Fruit fly (Drosophila melanogaster) whole organism, prepupa: ENCODE results near the gene bin.

ENCODE experiments used
- CG10631 ChIP-seq: fragments of 200-800 bp; sonication (Bioruptor generic); optimal IDR thresholded peaks from 2 replicates; lab custom pipeline; 2016; ENCODE audit warnings: missing biosample characterization, missing genetic modification characterization
- CG11294 ChIP-seq: fragments of 200-800 bp; sonication (Bioruptor generic); IDR thresholded peaks from 2 replicates; pipeline ENCODE4 v1.3.6; 2022; ENCODE audit warnings: missing biosample characterization, missing genetic modification characterization
- CG11902 ChIP-seq: fragments of 200-800 bp; sonication (Bioruptor generic); optimal IDR thresholded peaks from 3 replicates; lab custom pipeline; 2016; ENCODE audit warnings: missing biosample characterization, missing genetic modification characterization
- CG15336 ChIP-seq: fragments of 200-800 bp; sonication (Bioruptor generic); IDR thresholded peaks from 2 replicates; pipeline ENCODE4 v1.3.6; 2022; ENCODE audit warnings: missing biosample characterization, missing genetic modification characterization
- CG1621 ChIP-seq: fragments of 200-800 bp; sonication (Bioruptor generic); optimal IDR thresholded peaks from 3 replicates; lab custom pipeline; 2018; ENCODE audit warnings: missing biosample characterization, mild to moderate bottlenecking, missing genetic modification characterization
- CG3032 ChIP-seq: fragments of 200-800 bp; optimal IDR thresholded peaks from 2 replicates; lab custom pipeline; 2019; ENCODE audit warnings: missing biosample characterization, mild to moderate bottlenecking, missing genetic modification characterization, moderate library complexity
- CG31627 ChIP-seq: fragments of 200-800 bp; sonication (Bioruptor generic); optimal IDR thresholded peaks from 3 replicates; lab custom pipeline; 2016; ENCODE audit warnings: missing biosample characterization, missing genetic modification characterization
- CG34406 ChIP-seq: fragments of 200-800 bp; sonication (Bioruptor generic); optimal IDR thresholded peaks from 3 replicates; lab custom pipeline; 2016; ENCODE audit warnings: missing biosample characterization, missing genetic modification characterization
- CG4318 ChIP-seq: fragments of 200-800 bp; sonication (Bioruptor generic); optimal IDR thresholded peaks from 3 replicates; lab custom pipeline; 2017; ENCODE audit warnings: missing biosample characterization, mild to moderate bottlenecking, missing genetic modification characterization
- CG6163 ChIP-seq: fragments of 200-800 bp; sonication (Bioruptor generic); IDR thresholded peaks from 3 replicates; pipeline ENCODE4 v1.3.6; 2022; ENCODE audit warnings: missing biosample characterization, missing genetic modification characterization
- CG6276 ChIP-seq: fragments of 200-800 bp; sonication (Bioruptor generic); optimal IDR thresholded peaks from 2 replicates; lab custom pipeline; 2017; ENCODE audit warnings: missing biosample characterization, mild to moderate bottlenecking, missing genetic modification characterization
- CG6854 ChIP-seq: fragments of 200-800 bp; sonication (Bioruptor generic); optimal IDR thresholded peaks from 2 replicates; lab custom pipeline; 2017; ENCODE audit warnings: missing biosample characterization, mild to moderate bottlenecking, missing genetic modification characterization
- CG7368 ChIP-seq: fragments of 200-800 bp; sonication (Bioruptor generic); optimal IDR thresholded peaks from 3 replicates; lab custom pipeline; 2016; ENCODE audit warnings: missing biosample characterization, missing genetic modification characterization
- CG8119 ChIP-seq: fragments of 200-800 bp; sonication (Bioruptor generic); IDR thresholded peaks from 3 replicates; pipeline ENCODE4 v1.3.6; 2022; ENCODE audit warnings: missing biosample characterization, missing genetic modification characterization
- CG8319 ChIP-seq: fragments of 200-800 bp; sonication (Bioruptor generic); optimal IDR thresholded peaks from 3 replicates; lab custom pipeline; 2016; ENCODE audit warnings: missing biosample characterization, missing genetic modification characterization
- CG9139 ChIP-seq: fragments of 200-800 bp; sonication (Bioruptor generic); optimal IDR thresholded peaks from 3 replicates; lab custom pipeline; 2017; ENCODE audit warnings: missing biosample characterization, mild to moderate bottlenecking, missing genetic modification characterization
- Eip78C ChIP-seq: fragments of 200-800 bp; sonication (Bioruptor generic); peaks from one replicate; lab custom pipeline; 2016; ENCODE audit warnings: missing biosample characterization, missing genetic modification characterization
- Eip93F ChIP-seq: fragments of 200-800 bp; sonication (Bioruptor generic); optimal IDR thresholded peaks from 2 replicates; lab custom pipeline; 2016; ENCODE audit warnings: missing biosample characterization, mild to moderate bottlenecking, missing genetic modification characterization
- Ets21C ChIP-seq: fragments of 200-800 bp; sonication (Bioruptor generic); optimal IDR thresholded peaks from 3 replicates; lab custom pipeline; 2016; ENCODE audit warnings: missing biosample characterization, missing genetic modification characterization
- Ets96B ChIP-seq: fragments of 200-800 bp; optimal IDR thresholded peaks from 2 replicates; lab custom pipeline; 2019; ENCODE audit warnings: missing biosample characterization, mild to moderate bottlenecking, missing genetic modification characterization, moderate library complexity
- Gug ChIP-seq: fragments of 200-800 bp; sonication (Bioruptor generic); IDR thresholded peaks from 2 replicates; pipeline ENCODE4 v1.3.6; 2022; ENCODE audit warnings: missing biosample characterization, missing genetic modification characterization
- Hr38 ChIP-seq: sonication (Bioruptor generic); optimal IDR thresholded peaks from 2 replicates; lab custom pipeline; 2016; ENCODE audit warnings: missing biosample characterization, missing genetic modification characterization
- Hr39 ChIP-seq: fragments of 200-800 bp; sonication (Bioruptor generic); optimal IDR thresholded peaks from 2 replicates; lab custom pipeline; 2016; ENCODE audit warnings: missing biosample characterization, missing genetic modification characterization
- Hr4 ChIP-seq: fragments of 200-800 bp; sonication (Bioruptor generic); optimal IDR thresholded peaks from 3 replicates; lab custom pipeline; 2016; ENCODE audit warnings: missing biosample characterization, missing genetic modification characterization
- Lpt ChIP-seq: fragments of 200-800 bp; sonication (Bioruptor generic); optimal IDR thresholded peaks from 3 replicates; lab custom pipeline; 2016; ENCODE audit warnings: missing biosample characterization, missing genetic modification characterization
- OdsH ChIP-seq: fragments of 200-800 bp; sonication (Bioruptor generic); optimal IDR thresholded peaks from 3 replicates; lab custom pipeline; 2016; ENCODE audit warnings: missing biosample characterization, missing genetic modification characterization
- Smox ChIP-seq: fragments of 200-800 bp; sonication (Bioruptor generic); optimal IDR thresholded peaks from 3 replicates; lab custom pipeline; 2016; ENCODE audit warnings: missing biosample characterization, missing genetic modification characterization
- Sox102F ChIP-seq: fragments of 200-800 bp; sonication (Bioruptor generic); optimal IDR thresholded peaks from 2 replicates; lab custom pipeline; 2016; ENCODE audit warnings: missing biosample characterization, mild to moderate bottlenecking, missing genetic modification characterization
- Sox14 ChIP-seq: fragments of 200-800 bp; sonication (Bioruptor generic); optimal IDR thresholded peaks from 3 replicates; lab custom pipeline; 2016; ENCODE audit warnings: missing biosample characterization, missing genetic modification characterization
- achi ChIP-seq: fragments of 200-800 bp; sonication (Bioruptor generic); optimal IDR thresholded peaks from 3 replicates; lab custom pipeline; 2016; ENCODE audit warnings: missing biosample characterization, missing genetic modification characterization
- acj6 ChIP-seq: fragments of 200-800 bp; sonication (Bioruptor generic); optimal IDR thresholded peaks from 3 replicates; lab custom pipeline; 2016; ENCODE audit warnings: missing biosample characterization, missing genetic modification characterization
- cyc ChIP-seq: fragments of 200-800 bp; sonication (Bioruptor generic); optimal IDR thresholded peaks from 3 replicates; lab custom pipeline; 2016; ENCODE audit warnings: missing biosample characterization, missing genetic modification characterization
- dsx ChIP-seq: fragments of 200-800 bp; optimal IDR thresholded peaks from 3 replicates; lab custom pipeline; 2019; ENCODE audit warnings: missing biosample characterization, mild to moderate bottlenecking, missing genetic modification characterization, moderate library complexity; ENCODE audit not compliant: poor library complexity, severe bottlenecking
- eg ChIP-seq: fragments of 200-800 bp; sonication (Bioruptor generic); IDR thresholded peaks from 3 replicates; pipeline ENCODE4 v1.3.6; 2022; ENCODE audit warnings: missing biosample characterization, missing genetic modification characterization
- esn ChIP-seq: fragments of 200-800 bp; sonication (Bioruptor generic); optimal IDR thresholded peaks from 2 replicates; lab custom pipeline; 2016; ENCODE audit warnings: missing biosample characterization, mild to moderate bottlenecking, missing genetic modification characterization, moderate library complexity
- fd85E ChIP-seq: fragments of 200-800 bp; sonication (Bioruptor generic); optimal IDR thresholded peaks from 3 replicates; lab custom pipeline; 2016; ENCODE audit warnings: missing biosample characterization, missing genetic modification characterization
- fkh ChIP-seq: fragments of 200-800 bp; sonication (Bioruptor generic); optimal IDR thresholded peaks from 3 replicates; lab custom pipeline; 2017; ENCODE audit warnings: missing biosample characterization, mild to moderate bottlenecking, missing genetic modification characterization, moderate library complexity
- lz ChIP-seq: fragments of 200-800 bp; sonication (Bioruptor generic); optimal IDR thresholded peaks from 3 replicates; lab custom pipeline; 2016; ENCODE audit warnings: missing biosample characterization, missing genetic modification characterization
- net ChIP-seq: fragments of 200-800 bp; sonication (Bioruptor generic); optimal IDR thresholded peaks from 3 replicates; lab custom pipeline; 2016; ENCODE audit warnings: missing biosample characterization, missing genetic modification characterization
- pdm3 ChIP-seq: fragments of 200-800 bp; sonication (Bioruptor generic); optimal IDR thresholded peaks from 3 replicates; lab custom pipeline; 2016; ENCODE audit warnings: missing biosample characterization, missing genetic modification characterization
- salr ChIP-seq, 2 experiments: fragments of 200-800 bp; sonication (Bioruptor generic); optimal IDR thresholded peaks; 3 replicates each; lab custom pipeline; 2016 to 2018; ENCODE audit warnings: missing biosample characterization in 2 of 2, missing genetic modification characterization in 2 of 2, mild to moderate bottlenecking in 1 of 2
- spab ChIP-seq: fragments of 200-800 bp; sonication (Bioruptor generic); optimal IDR thresholded peaks from 2 replicates; lab custom pipeline; 2017; ENCODE audit warnings: missing biosample characterization, mild to moderate bottlenecking, missing genetic modification characterization, missing genetic modification reagents
- ss ChIP-seq, 2 experiments: fragments of 200-800 bp; sonication (Bioruptor generic); optimal IDR thresholded peaks; 2 replicates in 1 of 2; 3 replicates in 1 of 2; lab custom pipeline; 2017 to 2018; ENCODE audit warnings: mild to moderate bottlenecking in 2 of 2, missing biosample characterization in 2 of 2, missing genetic modification characterization in 2 of 2, moderate library complexity in 1 of 2
- svp ChIP-seq: fragments of 200-800 bp; sonication (Bioruptor generic); peaks from one replicate; lab custom pipeline; 2016; ENCODE audit warnings: missing biosample characterization, missing genetic modification characterization
- topi ChIP-seq: fragments of 200-800 bp; sonication (Bioruptor generic); optimal IDR thresholded peaks from 3 replicates; lab custom pipeline; 2016; ENCODE audit warnings: missing biosample characterization, missing genetic modification characterization
- vri ChIP-seq: fragments of 200-800 bp; sonication (Bioruptor generic); optimal IDR thresholded peaks from 3 replicates; lab custom pipeline; 2016; ENCODE audit warnings: missing biosample characterization, mild to moderate bottlenecking, missing genetic modification characterization

Gene bin

dm6 chr3L:7009886-7010285 lies 19.5 kb downstream of the bin start:
- no peak for TF ChIP-seq net (GFP tag; lab: Kevin White, UChicago)
- peak in 1 of 2 experiments; percentile 23 for TF ChIP-seq ss (GFP tag; optimal IDR thresholded peaks at IDR 0.05; lab: Kevin White, UChicago)
- TF ChIP-seq vri (GFP tag; lab: Kevin White, UChicago): no peak
- TF ChIP-seq Hr39 (GFP tag; lab: Kevin White, UChicago): no peak
- peak; percentile 1 for TF ChIP-seq Eip78C (GFP tag; lab: Kevin White, UChicago)
- no peak for TF ChIP-seq CG6854 (GFP tag; lab: Kevin White, UChicago)

- TF ChIP-seq CG34406 (GFP tag; lab: Kevin White, UChicago) (no peak), Eip78C (GFP tag; lab: Kevin White, UChicago) (peak; percentile 29)
Observed at dm6 chr3L:7012271-7012670, 21.8 kb downstream of the bin start.

- TF ChIP-seq CG6854 (GFP tag; lab: Kevin White, UChicago) (no peak), CG3032 (tag; lab: Kevin White, UChicago) (no peak), CG6276 (GFP tag; lab: Kevin White, UChicago) (peak; percentile 95), CG8319 (no peak), Lpt (GFP tag; lab: Kevin White, UChicago) (no peak), Ets21C (GFP tag; lab: Kevin White, UChicago) (no peak), fd85E (GFP tag; lab: Kevin White, UChicago) (no peak), Hr39 (GFP tag; lab: Kevin White, UChicago) (no peak), svp (GFP tag; lab: Kevin White, UChicago) (no peak), Hr38 (GFP tag; lab: Kevin White, UChicago) (no peak), cyc (GFP tag; lab: Kevin White, UChicago) (no peak), Smox (GFP tag; lab: Kevin White, UChicago) (no peak), CG31627 (GFP tag; lab: Kevin White, UChicago) (no peak), CG15336 (GFP tag; lab: Robert Waterston, UW) (peak; percentile 44; the same call in 1 of the 2 replicates), esn (GFP tag; lab: Kevin White, UChicago) (no peak), CG34406 (GFP tag; lab: Kevin White, UChicago) (no peak), achi (GFP tag; lab: Kevin White, UChicago) (peak; percentile 11), CG11902 (GFP tag; lab: Kevin White, UChicago) (no peak), CG10631 (GFP tag; lab: Kevin White, UChicago) (no peak), acj6 (GFP tag; lab: Kevin White, UChicago) (no peak), Hr4 (peak; percentile 62), OdsH (GFP tag; lab: Kevin White, UChicago) (peak; percentile 30), salr (GFP tag; optimal IDR thresholded peaks at IDR 0.05; lab: Kevin White, UChicago) (no peak), Sox102F (GFP tag; lab: Kevin White, UChicago) (no peak), fkh (GFP tag; lab: Kevin White, UChicago) (no peak), net (GFP tag; lab: Kevin White, UChicago) (peak; percentile 8), ss (GFP tag; optimal IDR thresholded peaks at IDR 0.05; lab: Kevin White, UChicago) (no peak), Eip78C (GFP tag; lab: Kevin White, UChicago) (peak; percentile 68), Sox14 (no peak), CG9139 (GFP tag; lab: Kevin White, UChicago) (no peak), CG11294 (GFP tag; lab: Robert Waterston, UW) (no peak), dsx (GFP tag; lab: Kevin White, UChicago) (no peak), topi (GFP tag; lab: Kevin White, UChicago) (no peak), spab (no peak), CG8119 (GFP tag; lab: Robert Waterston, UW) (peak; percentile 31; the same call in 1 of the 3 replicates), Gug (GFP tag; lab: Robert Waterston, UW) (0 out of 2 replicates have a peak, but pooled peaks have one; percentile 37), pdm3 (no peak), CG7368 (GFP tag; lab: Kevin White, UChicago) (no peak), Ets96B (tag; lab: Kevin White, UChicago) (no peak), CG1621 (tag; lab: Kevin White, UChicago) (no peak), Eip93F (no peak), CG4318 (GFP tag; lab: Kevin White, UChicago) (no peak), lz (GFP tag; lab: Kevin White, UChicago) (no peak), eg (GFP tag; lab: Robert Waterston, UW) (peak; percentile 77), CG6163 (GFP tag; lab: Robert Waterston, UW) (no peak)
Observed at dm6 chr3L:7013568-7014305, 23.3 kb downstream of the bin start.
